Fruit fly (Drosophila melanogaster) whole organism: ENCODE results near the gene CG12560.

Experiments
- CG8478 ChIP-seq: fragments of >200 bp; optimal IDR thresholded peaks from 2 replicates; lab custom pipeline; 2018; ENCODE audit warnings: inconsistent platforms
- Dll ChIP-seq: fragments of >200 bp; optimal IDR thresholded peaks from 2 replicates; lab custom pipeline; 2017
- pan ChIP-seq: fragments of >200 bp; optimal IDR thresholded peaks from 2 replicates; lab custom pipeline; 2017
- psq ChIP-seq: fragments of >200 bp; optimal IDR thresholded peaks from 2 replicates; lab custom pipeline; 2017
- usp ChIP-seq: fragments of >200 bp; optimal IDR thresholded peaks from 2 replicates; lab custom pipeline; 2017; ENCODE audit warnings: missing biosample characterization, missing genetic modification characterization, mixed read lengths

DNA sequence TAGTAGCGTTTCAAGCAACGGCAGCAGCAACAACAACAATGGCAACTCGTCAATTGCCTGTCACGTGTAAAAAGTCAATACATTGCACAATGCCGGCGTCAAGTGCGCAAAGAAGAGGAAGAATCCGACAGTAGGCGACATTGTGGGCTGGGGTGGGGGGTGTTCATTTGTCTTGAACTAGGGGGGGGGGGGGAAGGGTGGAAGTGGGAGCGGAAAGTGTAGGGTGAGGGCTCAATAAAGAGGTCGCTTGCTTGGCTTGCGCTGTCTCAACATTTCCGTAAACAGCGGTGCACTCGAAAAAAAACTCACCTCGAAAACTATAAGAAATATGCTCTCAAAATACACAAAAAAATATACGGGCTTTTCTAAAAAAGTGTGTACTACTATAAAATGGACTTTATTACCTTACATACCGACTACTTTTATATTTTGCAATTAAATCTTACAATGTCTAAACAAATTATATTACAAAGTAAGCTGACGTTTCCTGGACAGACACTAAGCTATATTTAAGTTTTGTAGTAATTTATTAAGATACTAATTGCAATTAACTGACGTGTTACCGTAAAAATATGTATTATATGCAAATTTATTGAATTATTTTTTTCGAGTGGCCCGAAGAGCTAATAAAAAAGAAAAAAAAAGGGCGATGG, 43.3 kb downstream of the CG12560 start:
- TF ChIP-seq usp (GFP tag; lab: Kevin White, UChicago) (no peak), Dll (lab: Kevin White, UChicago) (no peak), psq (lab: Kevin White, UChicago) (no peak), CG8478 (no peak), pan (lab: Kevin White, UChicago) (no peak)
